Worm (Caenorhabditis elegans): ENCODE results near the gene C03A7.2.

DNA sequence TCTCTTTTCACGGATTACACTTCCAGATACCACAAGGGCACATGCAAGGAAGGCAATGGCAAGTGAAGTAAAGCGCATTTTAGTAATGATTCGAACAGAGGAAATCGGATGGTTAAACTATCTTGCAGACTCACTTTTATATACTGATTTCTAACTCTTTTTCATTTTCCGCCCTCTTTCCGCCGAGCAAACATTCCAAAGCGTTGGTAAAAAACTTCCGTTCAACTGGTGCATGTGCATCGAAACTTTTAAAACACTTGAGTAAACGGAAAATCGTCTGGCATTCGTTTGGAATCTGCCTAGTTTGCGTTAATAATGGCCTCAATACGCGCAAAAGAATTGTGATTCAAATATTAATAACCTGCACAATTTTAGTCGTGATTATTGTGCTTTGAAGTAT, 17.0 kb upstream of the C03A7.2 start, which contains the start of gene abu-7:
- TF ChIP-seq ceh-13 (GFP tag; optimal IDR thresholded peaks at IDR 0.05) (no peak), hmg-4 (GFP tag; optimal IDR thresholded peaks at IDR 0.05) (no peak), tbx-37 (GFP tag; conservative IDR thresholded peaks at IDR 0.05) (no peak), ama-1 (optimal IDR thresholded peaks at IDR 0.05) (no peak), flt-1 (GFP tag; IDR thresholded peaks at IDR 0.05) (no peak), tbx-11 (GFP tag; IDR thresholded peaks at IDR 0.05) (no peak), pes-1 (GFP tag; IDR thresholded peaks at IDR 0.05) (no peak), aly-1 (tag; optimal IDR thresholded peaks at IDR 0.05) (no peak), F13C5.2 (tag; optimal IDR thresholded peaks at IDR 0.05) (no peak), scrt-1 (GFP tag; IDR thresholded peaks at IDR 0.05) (no peak), hmbx-1 (tag; optimal IDR thresholded peaks at IDR 0.05) (no peak)

Measured in whole organism, early embryonic.